Fruit fly (Drosophila melanogaster): Measurements from ENCODE around the gene Poc1.

The Poc1 gene

DNA sequence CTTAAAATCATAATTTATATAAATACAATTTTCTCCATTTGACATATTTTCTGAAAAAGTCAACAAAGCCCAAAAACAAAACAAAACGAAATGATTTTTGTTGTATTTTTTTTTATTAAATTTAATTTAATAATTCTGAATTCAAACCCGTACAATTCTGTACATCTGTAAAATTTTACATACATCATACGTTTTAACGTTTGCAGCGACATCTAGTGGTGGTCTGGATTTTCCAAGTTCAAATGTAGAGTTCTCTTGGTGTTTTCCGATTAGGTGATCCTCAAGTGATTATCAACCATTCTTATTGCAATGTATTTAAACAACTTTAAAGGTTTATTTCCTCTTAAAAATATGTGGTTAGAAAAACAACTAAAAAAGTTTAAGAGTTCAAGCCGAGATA lies 21.2 kb upstream of the Poc1 start (continued):
- no peak for TF ChIP-seq Lpt (GFP tag; optimal IDR thresholded peaks at IDR 0.05)
- no peak for TF ChIP-seq CG11560 (tag; IDR thresholded peaks at IDR 0.05)
- peak; percentile 50 for TF ChIP-seq pita (GFP tag; optimal IDR thresholded peaks at IDR 0.05)
- no peak for TF ChIP-seq peb (GFP tag; IDR thresholded peaks at IDR 0.05)
- no peak for TF ChIP-seq CG7987 (GFP tag; optimal IDR thresholded peaks at IDR 0.05)
- TF ChIP-seq bbx (GFP tag; IDR thresholded peaks at IDR 0.05; ENCODE audit: partially characterized antibody): no peak
- TF ChIP-seq CG7786 (GFP tag; optimal IDR thresholded peaks at IDR 0.05): no peak
- no peak for TF ChIP-seq Neu2 (GFP tag; optimal IDR thresholded peaks at IDR 0.05; ENCODE audit: borderline replicate concordance)
- no peak for TF ChIP-seq CG2875 (GFP tag; optimal IDR thresholded peaks at IDR 0.05)
- peak; percentile 14 for TF ChIP-seq Mad (GFP tag; optimal IDR thresholded peaks at IDR 0.05)
- TF ChIP-seq Xrp1 (GFP tag; IDR thresholded peaks at IDR 0.05): no peak
- TF ChIP-seq CG13424 (tag; optimal IDR thresholded peaks at IDR 0.05): peak; percentile 7
- TF ChIP-seq CG9609 (GFP tag; optimal IDR thresholded peaks at IDR 0.05): no peak
- TF ChIP-seq TFAM (GFP tag; optimal IDR thresholded peaks at IDR 0.05): no peak
- 0 out of 4 replicates have a peak, but pooled peaks have one; percentile 16 for TF ChIP-seq Gug (GFP tag; IDR thresholded peaks at IDR 0.05)
- TF ChIP-seq CG16815 (GFP tag; optimal IDR thresholded peaks at IDR 0.05): no peak
- no peak for TF ChIP-seq ash1 (GFP tag; optimal IDR thresholded peaks at IDR 0.05)
- TF ChIP-seq CG3065 (GFP tag; optimal IDR thresholded peaks at IDR 0.05): no peak
- 0 out of 3 replicates have a peak, but pooled peaks have one; percentile 23 for TF ChIP-seq tgo (GFP tag; IDR thresholded peaks at IDR 0.05)
- TF ChIP-seq CG7745 (tag; optimal IDR thresholded peaks at IDR 0.05): no peak
- no peak for TF ChIP-seq dm (GFP tag; optimal IDR thresholded peaks at IDR 0.05)
- no peak for TF ChIP-seq CG10959 (GFP tag; IDR thresholded peaks at IDR 0.05)
- TF ChIP-seq slbo (GFP tag; IDR thresholded peaks at IDR 0.05): peak; percentile 64; the same call in 1 of the 2 replicates
- no peak for TF ChIP-seq HLH4C (GFP tag; IDR thresholded peaks at IDR 0.05; ENCODE audit: partially characterized antibody)
- TF ChIP-seq CG9932 (GFP tag; IDR thresholded peaks at IDR 0.05): peak; percentile 43; the same call in 1 of the 2 replicates
- TF ChIP-seq gsb (GFP tag; IDR thresholded peaks at IDR 0.05): no peak
- TF ChIP-seq eve (GFP tag; optimal IDR thresholded peaks at IDR 0.05): no peak
- no peak for TF ChIP-seq fru (optimal IDR thresholded peaks at IDR 0.05)
- TF ChIP-seq lilli (GFP tag; optimal IDR thresholded peaks at IDR 0.05): peak; percentile 39
- peak; percentile 37 for TF ChIP-seq grau (tag; optimal IDR thresholded peaks at IDR 0.05)
- peak; percentile 25 for TF ChIP-seq CG14710 (tag; optimal IDR thresholded peaks at IDR 0.05)
- peak; percentile 78 for TF ChIP-seq Rfx (GFP tag; IDR thresholded peaks at IDR 0.05)
- peak; percentile 8 for TF ChIP-seq Vsx1 (GFP tag; optimal IDR thresholded peaks at IDR 0.05)
- TF ChIP-seq PHDP (tag; optimal IDR thresholded peaks at IDR 0.05): peak; percentile 13
- TF ChIP-seq gem (tag; optimal IDR thresholded peaks at IDR 0.05): peak; percentile 54
- peak; percentile 33 to 47 for TF ChIP-seq Pdp1 (GFP tag; optimal IDR thresholded peaks at IDR 0.05)
- TF ChIP-seq gfzf (GFP tag; optimal IDR thresholded peaks at IDR 0.05): peak; percentile 7
- TF ChIP-seq H2.0 (GFP tag; IDR thresholded peaks at IDR 0.05): no peak
- TF ChIP-seq CG14860 (GFP tag; IDR thresholded peaks at IDR 0.05; ENCODE audit: partially characterized antibody): no peak
- TF ChIP-seq CG2889 (GFP tag; IDR thresholded peaks at IDR 0.05): no peak
- TF ChIP-seq CG2120 (GFP tag; optimal IDR thresholded peaks at IDR 0.05): peak; percentile 39
- TF ChIP-seq lola (GFP tag; optimal IDR thresholded peaks at IDR 0.05): peak in 1 of 3 experiments; percentile 2
- TF ChIP-seq bcd (GFP tag; optimal IDR thresholded peaks at IDR 0.05): peak; percentile 32
- peak; percentile 14 for TF ChIP-seq Dip3 (GFP tag; optimal IDR thresholded peaks at IDR 0.05)
- TF ChIP-seq Antp (GFP tag; optimal IDR thresholded peaks at IDR 0.05): peak; percentile 20
- peak; percentile 26 for TF ChIP-seq CG4424 (GFP tag; optimal IDR thresholded peaks at IDR 0.05)
- TF ChIP-seq Nf-YB (GFP tag; optimal IDR thresholded peaks at IDR 0.05): no peak
- 0 out of 2 replicates have a peak, but pooled peaks have one; percentile 20 for TF ChIP-seq Ptx1 (GFP tag; IDR thresholded peaks at IDR 0.05)
- TF ChIP-seq Hr3 (GFP tag; optimal IDR thresholded peaks at IDR 0.05): peak; percentile 33
- TF ChIP-seq CG34224 (GFP tag; IDR thresholded peaks at IDR 0.05; ENCODE audit: partially characterized antibody): no peak
- TF ChIP-seq CG8089 (GFP tag; optimal IDR thresholded peaks at IDR 0.05): peak; percentile 14

Data from whole organism, embryonic.